Worm (Caenorhabditis elegans) whole organism, young adult: ENCODE data around the gene D2096.13.

Experiments
- B0019.2 ChIP-seq: fragments of 200-800 bp; sonication (Bioruptor generic); conservative IDR thresholded peaks from 2 replicates; pipeline ENCODE4 v1.3.6; 2022; ENCODE audit warnings: missing genetic modification reagents, missing genetic modification characterization, missing compliant biosample characterization
- B0035.1 ChIP-seq: sonication (generic microtip); optimal IDR thresholded peaks from 2 replicates; lab custom pipeline; 2016; ENCODE audit warnings: missing genetic modification characterization, mild to moderate bottlenecking, missing compliant biosample characterization, missing genotype, missing genetic modification reagents
- F23B12.7 ChIP-seq: sonication (generic microtip); optimal IDR thresholded peaks from 2 replicates; lab custom pipeline; 2017; ENCODE audit warnings: missing genetic modification characterization, mild to moderate bottlenecking, missing compliant biosample characterization, antibody characterized with exemption, moderate library complexity; ENCODE audit not compliant: insufficient read depth
- T26A5.8 ChIP-seq: sonication (generic microtip); optimal IDR thresholded peaks from 2 replicates; lab custom pipeline; 2016; ENCODE audit warnings: missing genetic modification characterization, missing compliant biosample characterization
- Y56A3A.18 ChIP-seq: fragments of 200-800 bp; sonication (Bioruptor generic); IDR thresholded peaks from 2 replicates; pipeline ENCODE4 v1.3.6; 2022; ENCODE audit warnings: missing genetic modification reagents, missing genetic modification characterization, missing compliant biosample characterization
- Y67H2A.10 ChIP-seq: fragments of 200-800 bp; sonication (Bioruptor generic); conservative IDR thresholded peaks from 2 replicates; pipeline ENCODE4 v1.3.6; 2022; ENCODE audit warnings: missing genetic modification reagents, missing genetic modification characterization, missing compliant biosample characterization
- akir-1 ChIP-seq: fragments of 200-800 bp; sonication (Bioruptor generic); optimal IDR thresholded peaks from 2 replicates; lab custom pipeline; 2018; ENCODE audit warnings: mild to moderate bottlenecking, missing genetic modification characterization, moderate library complexity, missing compliant biosample characterization
- aptf-2 ChIP-seq: fragments of 200-800 bp; sonication (Bioruptor generic); conservative IDR thresholded peaks from 2 replicates; pipeline ENCODE4 v1.3.6; 2022; ENCODE audit warnings: missing genetic modification reagents, missing genetic modification characterization, missing compliant biosample characterization
- attf-5 ChIP-seq: fragments of 200-800 bp; sonication (Bioruptor generic); optimal IDR thresholded peaks from 2 replicates; lab custom pipeline; 2018; ENCODE audit warnings: mild to moderate bottlenecking, missing genetic modification characterization, missing compliant biosample characterization
- bed-2 ChIP-seq: fragments of 200-800 bp; sonication (Bioruptor generic); IDR thresholded peaks from 2 replicates; pipeline ENCODE4 v1.3.6; 2022; ENCODE audit warnings: missing genetic modification reagents, missing genetic modification characterization, missing compliant biosample characterization
- cebp-2 ChIP-seq: fragments of 200-800 bp; sonication (Bioruptor generic); IDR thresholded peaks from 2 replicates; pipeline ENCODE4 v1.3.6; 2022; ENCODE audit warnings: missing genetic modification characterization, missing compliant biosample characterization
- ceh-40 ChIP-seq: fragments of 200-800 bp; sonication (Bioruptor generic); IDR thresholded peaks from 2 replicates; pipeline ENCODE4 v1.3.6; 2022; ENCODE audit warnings: missing genetic modification characterization, missing compliant biosample characterization
- chd-7 ChIP-seq: sonication (generic microtip); optimal IDR thresholded peaks from 2 replicates; lab custom pipeline; 2016; ENCODE audit warnings: mild to moderate bottlenecking, missing genetic modification characterization, moderate library complexity, missing compliant biosample characterization
- die-1 ChIP-seq: sonication (generic microtip); optimal IDR thresholded peaks from 2 replicates; lab custom pipeline; 2016; ENCODE audit warnings: missing genotype, mild to moderate bottlenecking, missing genetic modification characterization, missing compliant biosample characterization
- dpff-1 ChIP-seq: sonication (generic microtip); optimal IDR thresholded peaks from 2 replicates; lab custom pipeline; 2017; ENCODE audit warnings: mild to moderate bottlenecking, missing genetic modification characterization, missing compliant biosample characterization
- dpl-1 ChIP-seq: fragments of 150-350 bp; optimal IDR thresholded peaks from 2 replicates; lab custom pipeline; 2014; ENCODE audit warnings: missing biosample characterization, missing genetic modification reagents, missing genetic modification characterization
- ekl-4 ChIP-seq: fragments of 200-800 bp; sonication (Bioruptor generic); IDR thresholded peaks from 2 replicates; pipeline ENCODE4 v1.3.6; 2022; ENCODE audit warnings: missing genetic modification reagents, missing genetic modification characterization, missing compliant biosample characterization
- ets-4 ChIP-seq: fragments of 200-800 bp; sonication (Bioruptor generic); optimal IDR thresholded peaks from 2 replicates; lab custom pipeline; 2018; ENCODE audit warnings: mild to moderate bottlenecking, missing genetic modification characterization, missing compliant biosample characterization
- hmg-1.2 ChIP-seq: fragments of 200-800 bp; sonication (Bioruptor generic); IDR thresholded peaks from 2 replicates; pipeline ENCODE4 v1.3.6; 2022; ENCODE audit warnings: missing genetic modification reagents, missing genetic modification characterization, missing compliant biosample characterization
- madf-3 ChIP-seq: fragments of 200-800 bp; sonication (Bioruptor generic); IDR thresholded peaks from 2 replicates; pipeline ENCODE4 v1.3.6; 2022; ENCODE audit warnings: missing genetic modification reagents, missing genetic modification characterization, missing compliant biosample characterization
- mes-4 ChIP-seq: sonication (generic microtip); optimal IDR thresholded peaks from 2 replicates; lab custom pipeline; 2016; ENCODE audit warnings: missing genotype, missing genetic modification characterization, missing compliant biosample characterization
- mxl-1 ChIP-seq: sonication (generic microtip); optimal IDR thresholded peaks from 2 replicates; lab custom pipeline; 2016; ENCODE audit warnings: missing genetic modification characterization, missing compliant biosample characterization
- nfya-2 ChIP-seq: fragments of 200-800 bp; sonication (Bioruptor generic); IDR thresholded peaks from 2 replicates; pipeline ENCODE4 v1.3.6; 2022; ENCODE audit warnings: missing genetic modification reagents, missing genetic modification characterization, missing compliant biosample characterization
- rcor-1 ChIP-seq: fragments of 200-800 bp; sonication (Bioruptor generic); IDR thresholded peaks from 2 replicates; pipeline ENCODE4 v1.3.6; 2022; ENCODE audit warnings: missing genetic modification reagents, missing genetic modification characterization, missing compliant biosample characterization
- snpc-4 ChIP-seq, 5 experiments: fragments of 150-350 bp in 1 of 5; sonication (generic microtip) in 4 of 5; optimal IDR thresholded peaks; 2 replicates each; lab custom pipeline; 2014 to 2018; ENCODE audit warnings: missing genetic modification characterization in 5 of 5, missing biosample characterization in 3 of 5, antibody characterized with exemption in 2 of 5, mild to moderate bottlenecking in 2 of 5, missing compliant biosample characterization in 2 of 5, missing genotype in 2 of 5, moderate library complexity in 2 of 5, missing genetic modification reagents in 1 of 5
- tbx-9 ChIP-seq: sonication (generic microtip); optimal IDR thresholded peaks from 2 replicates; lab custom pipeline; 2016; ENCODE audit warnings: borderline replicate concordance, missing genetic modification characterization, inconsistent platforms, missing compliant biosample characterization
- tlf-1 ChIP-seq: fragments of 200-800 bp; sonication (Bioruptor generic); optimal IDR thresholded peaks from 2 replicates; lab custom pipeline; 2018; ENCODE audit warnings: mild to moderate bottlenecking, missing genetic modification characterization, missing compliant biosample characterization
- zim-3 ChIP-seq: sonication (generic microtip); optimal IDR thresholded peaks from 2 replicates; lab custom pipeline; 2017; ENCODE audit warnings: mild to moderate bottlenecking, missing genetic modification characterization, moderate library complexity, missing compliant biosample characterization
- ztf-22 ChIP-seq: fragments of 200-800 bp; sonication (Bioruptor generic); optimal IDR thresholded peaks from 2 replicates; lab custom pipeline; 2018; ENCODE audit warnings: mild to moderate bottlenecking, missing genetic modification characterization, moderate library complexity, missing compliant biosample characterization

The D2096.13 gene

ce11 chrIV:8325667-8326066, 32.7 kb downstream of the D2096.13 start, which contains the start of gene F35H10.3:
F35H10.3 (plus strand) TSS chrIV:8325967.
- TF ChIP-seq Y67H2A.10 (GFP tag; lab: Robert Waterston, UW) (no peak), rcor-1 (no peak), B0035.1 (tag; lab: Kevin White, UChicago) (no peak), B0019.2 (GFP tag; lab: Robert Waterston, UW) (no peak), nfya-2 (no peak)

ce11 chrIV:8318799-8319198, 39.6 kb downstream of the D2096.13 start:
- TF ChIP-seq ekl-4 (GFP tag; lab: Robert Waterston, UW): no peak

- no peak for TF ChIP-seq chd-7
- TF ChIP-seq attf-5 (GFP tag; lab: Kevin White, UChicago): no peak
- TF ChIP-seq die-1 (tag; lab: Kevin White, UChicago): no peak
- no peak for TF ChIP-seq mxl-1
- no peak for TF ChIP-seq hmg-1.2 (GFP tag; lab: Robert Waterston, UW)
- TF ChIP-seq bed-2 (GFP tag; lab: Robert Waterston, UW): no peak
- TF ChIP-seq zim-3 (tag; lab: Kevin White, UChicago): no peak
- TF ChIP-seq ztf-22 (GFP tag; lab: Kevin White, UChicago): no peak
- TF ChIP-seq ceh-40: no peak
Observed at ce11 chrIV:8317800-8318199, 40.6 kb downstream of the D2096.13 start.

- no peak for TF ChIP-seq snpc-4 (GFP tag; optimal IDR thresholded peaks at IDR 0.05; lab: Kevin White, UChicago)
- no peak for TF ChIP-seq snpc-4 (tag; optimal IDR thresholded peaks at IDR 0.05; lab: Kevin White, UChicago)
- TF ChIP-seq akir-1: no peak
- no peak for TF ChIP-seq mes-4 (tag; lab: Kevin White, UChicago)
- TF ChIP-seq, all 124 proteins: peak for 0
Observed at ce11 chrIV:8312846-8313245, 45.5 kb downstream of the D2096.13 start, which contains the start of gene F35H10.10. F35H10.10 (minus strand) TSS chrIV:8312946.

- no peak for TF ChIP-seq madf-3
- TF ChIP-seq tlf-1 (GFP tag; lab: Kevin White, UChicago): no peak
- no peak for TF ChIP-seq aptf-2 (GFP tag; lab: Robert Waterston, UW)
- no peak for TF ChIP-seq ets-4 (GFP tag; lab: Kevin White, UChicago)
- no peak for TF ChIP-seq tbx-9 (tag; lab: Kevin White, UChicago)
- TF ChIP-seq hmg-1.2 (GFP tag; lab: Robert Waterston, UW): no peak
- no peak for TF ChIP-seq F23B12.7 (tag; lab: Kevin White, UChicago)
- no peak for TF ChIP-seq cebp-2 (GFP tag; lab: Robert Waterston, UW)
- TF ChIP-seq T26A5.8 (tag; lab: Kevin White, UChicago): no peak
- TF ChIP-seq Y56A3A.18 (GFP tag; lab: Robert Waterston, UW): no peak
- no peak for TF ChIP-seq dpff-1 (tag; lab: Kevin White, UChicago)
- TF ChIP-seq dpl-1 (GFP tag; lab: Kevin White, UChicago): no peak
Observed at ce11 chrIV:8312105-8312504, 46.3 kb downstream of the D2096.13 start.
